Fruit fly (Drosophila melanogaster) whole organism, embryonic: Measurements from ENCODE around the gene CG31050.

Experiments used
- Bdp1 ChIP-seq: fragments of 200-800 bp; sonication (Bioruptor generic); optimal IDR thresholded peaks from 3 replicates; lab custom pipeline; 2016; ENCODE audit warnings: missing biosample characterization, missing genetic modification characterization
- BtbVII ChIP-seq: fragments of 200-800 bp; sonication (Bioruptor generic); optimal IDR thresholded peaks from 3 replicates; lab custom pipeline; 2017; ENCODE audit warnings: missing biosample characterization, mild to moderate bottlenecking, missing genetic modification characterization
- CG11695 ChIP-seq: fragments of 200-800 bp; sonication (Bioruptor generic); IDR thresholded peaks from 3 replicates; pipeline ENCODE4 v1.3.6; 2022; ENCODE audit warnings: missing biosample characterization, missing genetic modification characterization
- CG14965 ChIP-seq: fragments of 200-800 bp; sonication (Bioruptor generic); optimal IDR thresholded peaks from 2 replicates; lab custom pipeline; 2016; ENCODE audit warnings: missing biosample characterization, missing genetic modification characterization, borderline replicate concordance
- CG17829 ChIP-seq: fragments of 200-800 bp; optimal IDR thresholded peaks from 2 replicates; lab custom pipeline; 2019; ENCODE audit warnings: missing biosample characterization, mild to moderate bottlenecking, missing genetic modification characterization, moderate library complexity
- CG30403 ChIP-seq: fragments of 200-800 bp; sonication (Bioruptor generic); optimal IDR thresholded peaks from 3 replicates; lab custom pipeline; 2016; ENCODE audit warnings: missing biosample characterization, missing genetic modification characterization
- CG34376 ChIP-seq: fragments of 200-800 bp; sonication (Bioruptor generic); optimal IDR thresholded peaks from 2 replicates; lab custom pipeline; 2018; ENCODE audit warnings: missing biosample characterization, mild to moderate bottlenecking, missing genetic modification characterization
- CG3847 ChIP-seq: fragments of 200-800 bp; sonication (Bioruptor generic); IDR thresholded peaks from 2 replicates; pipeline ENCODE4 v1.3.6; 2022; ENCODE audit warnings: missing biosample characterization, missing genetic modification characterization
- CG4282 ChIP-seq: fragments of 200-800 bp; sonication (Bioruptor generic); optimal IDR thresholded peaks from 2 replicates; lab custom pipeline; 2016; ENCODE audit warnings: missing biosample characterization, missing genetic modification characterization
- CG8388 ChIP-seq: fragments of 200-800 bp; sonication (Bioruptor generic); optimal IDR thresholded peaks from 2 replicates; lab custom pipeline; 2019; ENCODE audit warnings: missing biosample characterization, mild to moderate bottlenecking, missing genetic modification characterization, moderate library complexity
- Gsc ChIP-seq: fragments of 200-800 bp; sonication (Bioruptor generic); IDR thresholded peaks from 2 replicates; pipeline ENCODE4 v1.3.6; 2022; ENCODE audit warnings: missing biosample characterization, missing genetic modification characterization
- MBD-R2 ChIP-seq: fragments of 200-800 bp; sonication (Bioruptor generic); IDR thresholded peaks from 2 replicates; pipeline ENCODE4 v1.3.6; 2022; ENCODE audit warnings: missing biosample characterization, missing genetic modification characterization
- MESR4 ChIP-seq: fragments of 200-800 bp; sonication (Bioruptor generic); optimal IDR thresholded peaks from 2 replicates; lab custom pipeline; 2018; ENCODE audit warnings: missing biosample characterization, mild to moderate bottlenecking, missing genetic modification characterization, moderate library complexity
- Mes4 ChIP-seq: fragments of 200-800 bp; sonication (Bioruptor generic); optimal IDR thresholded peaks from 2 replicates; lab custom pipeline; 2016; ENCODE audit warnings: missing biosample characterization, missing genetic modification characterization
- PHDP ChIP-seq: fragments of 200-800 bp; sonication (Bioruptor generic); optimal IDR thresholded peaks from 3 replicates; lab custom pipeline; 2018; ENCODE audit warnings: missing biosample characterization, mild to moderate bottlenecking, missing genetic modification characterization, moderate library complexity
- Side ChIP-seq: fragments of 200-800 bp; sonication (Bioruptor generic); optimal IDR thresholded peaks from 2 replicates; lab custom pipeline; 2016; ENCODE audit warnings: missing biosample characterization, missing genetic modification characterization
- Tbp ChIP-seq: fragments of >200 bp; optimal IDR thresholded peaks from 2 replicates; lab custom pipeline; 2018; ENCODE audit warnings: missing biosample characterization, missing genetic modification characterization
- crol ChIP-seq: fragments of 200-800 bp; sonication (Bioruptor generic); IDR thresholded peaks from 2 replicates; pipeline ENCODE4 v1.3.6; 2022; ENCODE audit warnings: missing biosample characterization, missing genetic modification characterization
- en ChIP-seq: fragments of 200-800 bp; sonication (Bioruptor generic); optimal IDR thresholded peaks from 2 replicates; lab custom pipeline; 2016; ENCODE audit warnings: missing biosample characterization, missing genetic modification characterization
- fd96Cb ChIP-seq: fragments of 200-800 bp; sonication (Bioruptor generic); optimal IDR thresholded peaks from 2 replicates; lab custom pipeline; 2018; ENCODE audit warnings: missing biosample characterization, mild to moderate bottlenecking, missing genetic modification characterization, moderate library complexity
- gcm ChIP-seq: fragments of 200-800 bp; sonication (Bioruptor generic); optimal IDR thresholded peaks from 2 replicates; lab custom pipeline; 2019; ENCODE audit warnings: missing biosample characterization, mild to moderate bottlenecking, missing genetic modification characterization, moderate library complexity
- ken ChIP-seq: fragments of 200-800 bp; sonication (Bioruptor generic); IDR thresholded peaks from 3 replicates; pipeline ENCODE4 v1.3.6; 2022; ENCODE audit warnings: missing biosample characterization, missing genetic modification characterization
- mirr ChIP-seq: fragments of 200-800 bp; sonication (Bioruptor generic); optimal IDR thresholded peaks from 3 replicates; lab custom pipeline; 2018; ENCODE audit warnings: missing biosample characterization, mild to moderate bottlenecking, missing genetic modification characterization
- nom ChIP-seq: fragments of 200-800 bp; sonication (Bioruptor generic); optimal IDR thresholded peaks from 2 replicates; lab custom pipeline; 2017; ENCODE audit warnings: missing biosample characterization, missing genetic modification characterization, mild to moderate bottlenecking, moderate library complexity, missing genetic modification reagents
- sc ChIP-seq, 3 experiments: fragments of >200 bp in 2 of 3; fragments of 200-800 bp in 1 of 3; sonication (Bioruptor generic) in 1 of 3; optimal IDR thresholded peaks; 2 replicates in 2 of 3; 3 replicates in 1 of 3; lab custom pipeline; 2017; ENCODE audit warnings: mild to moderate bottlenecking in 1 of 3, missing biosample characterization in 1 of 3, missing genetic modification characterization in 1 of 3, missing genetic modification reagents in 1 of 3
- schlank ChIP-seq: fragments of 200-800 bp; sonication (Bioruptor generic); optimal IDR thresholded peaks from 2 replicates; lab custom pipeline; 2018; ENCODE audit warnings: missing biosample characterization, mild to moderate bottlenecking, missing genetic modification characterization
- seq ChIP-seq: fragments of 200-800 bp; sonication (Bioruptor generic); IDR thresholded peaks from 2 replicates; pipeline ENCODE4 v1.3.6; 2022; ENCODE audit warnings: missing biosample characterization, missing genetic modification characterization
- sqz ChIP-seq: fragments of 200-800 bp; sonication (Bioruptor generic); optimal IDR thresholded peaks from 3 replicates; lab custom pipeline; 2018; ENCODE audit warnings: missing biosample characterization, mild to moderate bottlenecking, missing genetic modification characterization
- tup ChIP-seq: fragments of 200-800 bp; sonication (Bioruptor generic); optimal IDR thresholded peaks from 2 replicates; lab custom pipeline; 2016; ENCODE audit warnings: missing biosample characterization, mild to moderate bottlenecking, missing genetic modification characterization, moderate library complexity
- usp ChIP-seq: fragments of >200 bp; optimal IDR thresholded peaks from 2 replicates; lab custom pipeline; 2017; ENCODE audit warnings: missing biosample characterization, missing genetic modification characterization

Gene CG31050

dm6 chr3R:28600144-28600792 is 50.0 kb downstream of the CG31050 start (continued):
- TF ChIP-seq tup (GFP tag; lab: Kevin White, UChicago) (no peak), BtbVII (GFP tag; lab: Kevin White, UChicago) (no peak), sqz (GFP tag; lab: Kevin White, UChicago) (peak; percentile 90), nom (GFP tag; lab: Kevin White, UChicago) (peak; percentile 62), Gsc (no peak), usp (GFP tag; lab: Kevin White, UChicago) (no peak), MESR4 (peak; percentile 98), CG11695 (GFP tag; lab: Robert Waterston, UW) (no peak), en (GFP tag; lab: Kevin White, UChicago) (no peak), Tbp (GFP tag; lab: Kevin White, UChicago) (peak; percentile 58), CG14965 (no peak), CG17829 (tag; lab: Kevin White, UChicago) (peak; percentile 16), Mes4 (no peak), CG4282 (no peak), CG3847 (GFP tag; lab: Robert Waterston, UW) (peak; percentile 25; the same call in 1 of the 2 replicates), mirr (GFP tag; lab: Kevin White, UChicago) (no peak), crol (GFP tag; lab: Robert Waterston, UW) (no peak), MBD-R2 (GFP tag; lab: Robert Waterston, UW) (peak; percentile 14; the same call in 1 of the 2 replicates), ken (GFP tag; lab: Robert Waterston, UW) (no peak; the same call in 2 of the 3 replicates), schlank (no peak), gcm (GFP tag; lab: Kevin White, UChicago) (no peak), Bdp1 (GFP tag; lab: Kevin White, UChicago) (no peak), sc (optimal IDR thresholded peaks at IDR 0.05; lab: Kevin White, UChicago) (no peak), sc (GFP tag; optimal IDR thresholded peaks at IDR 0.05; lab: Kevin White, UChicago) (no peak), CG8388 (GFP tag; lab: Kevin White, UChicago) (no peak), Side (no peak), fd96Cb (no peak), seq (GFP tag; lab: Robert Waterston, UW) (no peak), CG34376 (GFP tag; lab: Kevin White, UChicago) (no peak), PHDP (tag; lab: Kevin White, UChicago) (no peak), CG30403 (GFP tag; lab: Kevin White, UChicago) (no peak)
